Worm (Caenorhabditis elegans) whole organism, midembryonic: ENCODE data around the gene rpl-7A.

ENCODE experiments used
- T22C8.4 ChIP-seq: fragments of 200-800 bp; sonication (Bioruptor generic); IDR thresholded peaks from 2 replicates; pipeline ENCODE4 v1.3.6; 2022; ENCODE audit warnings: missing genetic modification characterization, missing compliant biosample characterization
- cog-1 ChIP-seq: sonication (generic microtip); optimal IDR thresholded peaks from 2 replicates; lab custom pipeline; 2016; ENCODE audit warnings: missing genetic modification characterization, missing compliant biosample characterization
- flt-1 ChIP-seq: fragments of 200-800 bp; sonication (Bioruptor generic); IDR thresholded peaks from 2 replicates; pipeline ENCODE4 v1.3.6; 2022; ENCODE audit warnings: missing genetic modification characterization, missing compliant biosample characterization
- klf-2 ChIP-seq: fragments of 200-800 bp; sonication (Bioruptor generic); conservative IDR thresholded peaks from 2 replicates; pipeline ENCODE4 v1.3.6; 2022; ENCODE audit warnings: missing genetic modification reagents, missing genetic modification characterization, missing compliant biosample characterization
- med-1 ChIP-seq: sonication (generic microtip); optimal IDR thresholded peaks from 2 replicates; lab custom pipeline; 2017; ENCODE audit warnings: missing genetic modification characterization, mild to moderate bottlenecking, missing compliant biosample characterization, antibody characterized with exemption, missing genetic modification reagents; ENCODE audit not compliant: insufficient read depth
- ref-1 ChIP-seq: fragments of 200-800 bp; sonication (Bioruptor generic); conservative IDR thresholded peaks from 2 replicates; pipeline ENCODE4 v1.3.6; 2022; ENCODE audit warnings: missing genetic modification reagents, missing genetic modification characterization, missing compliant biosample characterization
- tab-1 ChIP-seq: fragments of 200-800 bp; sonication (Bioruptor generic); IDR thresholded peaks from 2 replicates; pipeline ENCODE4 v1.3.6; 2022; ENCODE audit warnings: missing genetic modification characterization, missing compliant biosample characterization
- ztf-23 ChIP-seq: fragments of 200-800 bp; sonication (Bioruptor generic); IDR thresholded peaks from 2 replicates; pipeline ENCODE4 v1.3.6; 2022; ENCODE audit warnings: missing genetic modification reagents, missing genetic modification characterization, missing compliant biosample characterization
- ztf-29 ChIP-seq: fragments of 200-800 bp; sonication (Bioruptor generic); IDR thresholded peaks from 2 replicates; pipeline ENCODE4 v1.3.6; 2022; ENCODE audit warnings: missing genetic modification reagents, missing genetic modification characterization, missing compliant biosample characterization

rpl-7A gene

ce11 chrIV:4390438-4390894, at the start of gene rpl-7A, which contains the start of gene set-21:
Gene rpl-7A (minus strand): TSS chrIV:4390590.
Gene set-21 (plus strand): TSS chrIV:4390844.
- TF ChIP-seq cog-1 (peak; percentile 67), T22C8.4 (GFP tag; lab: Robert Waterston, UW) (0 out of 2 replicates have a peak, but pooled peaks have one; percentile 41), med-1 (GFP tag; lab: Kevin White, UChicago) (no peak), klf-2 (GFP tag; lab: Robert Waterston, UW) (peak; percentile 69; the same call in 1 of the 2 replicates), ztf-29 (no peak), flt-1 (GFP tag; lab: Robert Waterston, UW) (peak; percentile 84), ref-1 (GFP tag; lab: Robert Waterston, UW) (no peak), ztf-23 (peak; percentile 91), tab-1 (no peak)

ce11 chrIV:4439190-4439589, 48.8 kb upstream of the rpl-7A start, which contains the start of gene fbxb-74:
Gene fbxb-74 (minus strand): TSS chrIV:4439290.
- no peak for TF ChIP-seq T22C8.4 (GFP tag; lab: Robert Waterston, UW)
- TF ChIP-seq cog-1: no peak
- TF ChIP-seq ref-1 (GFP tag; lab: Robert Waterston, UW): no peak
- TF ChIP-seq flt-1 (GFP tag; lab: Robert Waterston, UW): no peak
- TF ChIP-seq tab-1: no peak
- no peak for TF ChIP-seq ztf-23
- no peak for TF ChIP-seq klf-2 (GFP tag; lab: Robert Waterston, UW)
- TF ChIP-seq med-1 (GFP tag; lab: Kevin White, UChicago): no peak
- TF ChIP-seq ztf-29: no peak

ce11 chrIV:4437825-4438224, 47.4 kb upstream of the rpl-7A start:
- TF ChIP-seq med-1 (GFP tag; lab: Kevin White, UChicago) (no peak), klf-2 (GFP tag; lab: Robert Waterston, UW) (no peak), ref-1 (GFP tag; lab: Robert Waterston, UW) (no peak), tab-1 (no peak), ztf-29 (no peak), T22C8.4 (GFP tag; lab: Robert Waterston, UW) (no peak), ztf-23 (no peak), cog-1 (no peak)

ce11 chrIV:4434441-4435084, 44.2 kb upstream of the rpl-7A start, which contains the start of the genes R08C7.8 and R08C7.4:
Gene R08C7.8 (minus strand): TSS chrIV:4434541.
Gene R08C7.4 (plus strand): TSS chrIV:4435034.
- TF ChIP-seq cog-1 (no peak), T22C8.4 (GFP tag; lab: Robert Waterston, UW) (no peak), med-1 (GFP tag; lab: Kevin White, UChicago) (no peak), tab-1 (no peak), klf-2 (GFP tag; lab: Robert Waterston, UW) (no peak), ztf-23 (no peak), flt-1 (GFP tag; lab: Robert Waterston, UW) (no peak), ref-1 (GFP tag; lab: Robert Waterston, UW) (no peak), ztf-29 (no peak)

ce11 chrIV:4429901-4430300, 39.5 kb upstream of the rpl-7A start, which contains the start of the genes str-185 and R08C7.5:
Gene str-185 (minus strand): TSS chrIV:4430001.
Gene R08C7.5 (plus strand): TSS chrIV:4430229.
- TF ChIP-seq ztf-29: no peak
- no peak for TF ChIP-seq med-1 (GFP tag; lab: Kevin White, UChicago)
- TF ChIP-seq flt-1 (GFP tag; lab: Robert Waterston, UW): no peak
- TF ChIP-seq cog-1: no peak
- TF ChIP-seq klf-2 (GFP tag; lab: Robert Waterston, UW): no peak
- TF ChIP-seq tab-1: no peak
- TF ChIP-seq ztf-23: no peak
- TF ChIP-seq ref-1 (GFP tag; lab: Robert Waterston, UW): no peak
- no peak for TF ChIP-seq T22C8.4 (GFP tag; lab: Robert Waterston, UW)

ce11 chrIV:4423885-4424284, 33.5 kb upstream of the rpl-7A start:
- no peak for TF ChIP-seq ref-1 (GFP tag; lab: Robert Waterston, UW)
- TF ChIP-seq T22C8.4 (GFP tag; lab: Robert Waterston, UW): no peak
- no peak for TF ChIP-seq flt-1 (GFP tag; lab: Robert Waterston, UW)
- TF ChIP-seq ztf-23: no peak
- TF ChIP-seq med-1 (GFP tag; lab: Kevin White, UChicago): no peak
- TF ChIP-seq ztf-29: no peak
- no peak for TF ChIP-seq cog-1

- TF ChIP-seq tab-1 (no peak), T22C8.4 (GFP tag; lab: Robert Waterston, UW) (no peak), ztf-23 (no peak), cog-1 (no peak), ztf-29 (no peak), ref-1 (GFP tag; lab: Robert Waterston, UW) (no peak), med-1 (GFP tag; lab: Kevin White, UChicago) (no peak), flt-1 (GFP tag; lab: Robert Waterston, UW) (no peak), klf-2 (GFP tag; lab: Robert Waterston, UW) (no peak)
These were observed 32.6 kb upstream of the rpl-7A start for ce11 chrIV:4423026-4423425.

ce11 chrIV:4422029-4422428, 31.6 kb upstream of the rpl-7A start, which contains the start of gene clec-175:
Gene clec-175 (plus strand): TSS chrIV:4422329.
- TF ChIP-seq med-1 (GFP tag; lab: Kevin White, UChicago): no peak
- TF ChIP-seq flt-1 (GFP tag; lab: Robert Waterston, UW): no peak

ce11 chrIV:4413114-4413513, 22.7 kb upstream of the rpl-7A start:
- TF ChIP-seq ztf-29 (no peak), cog-1 (no peak), T22C8.4 (GFP tag; lab: Robert Waterston, UW) (no peak), ztf-23 (no peak), klf-2 (GFP tag; lab: Robert Waterston, UW) (no peak), ref-1 (GFP tag; lab: Robert Waterston, UW) (no peak), flt-1 (GFP tag; lab: Robert Waterston, UW) (no peak), med-1 (GFP tag; lab: Kevin White, UChicago) (no peak), tab-1 (no peak)
